Fruit fly (Drosophila melanogaster) whole organism, embryonic: Measurements from ENCODE around the gene CG42232.

Source experiments
- Adf1 ChIP-seq: fragments of 200-800 bp; sonication (Bioruptor generic); IDR thresholded peaks from 2 replicates; pipeline ENCODE4 v1.3.6; 2022; ENCODE audit warnings: missing biosample characterization, missing genetic modification characterization
- Awh ChIP-seq: fragments of 200-800 bp; sonication (Bioruptor generic); IDR thresholded peaks from 2 replicates; pipeline ENCODE4, ENCODE4 v1.3.6; 2022; ENCODE audit warnings: missing biosample characterization, missing genetic modification characterization
- CG10462 ChIP-seq: fragments of 200-800 bp; sonication (Bioruptor generic); optimal IDR thresholded peaks from 2 replicates; lab custom pipeline; 2016; ENCODE audit warnings: missing biosample characterization, missing genetic modification characterization
- CG11504 ChIP-seq: fragments of 200-800 bp; sonication (Bioruptor generic); optimal IDR thresholded peaks from 3 replicates; lab custom pipeline; 2019; ENCODE audit warnings: missing biosample characterization, mild to moderate bottlenecking, missing genetic modification characterization, moderate library complexity
- CG11723 ChIP-seq: fragments of 200-800 bp; sonication (Bioruptor generic); optimal IDR thresholded peaks from 2 replicates; lab custom pipeline; 2017; ENCODE audit warnings: missing biosample characterization, mild to moderate bottlenecking, missing genetic modification characterization
- CG12071 ChIP-seq: fragments of 200-800 bp; sonication (Bioruptor generic); optimal IDR thresholded peaks from 3 replicates; lab custom pipeline; 2018; ENCODE audit warnings: missing biosample characterization, mild to moderate bottlenecking, missing genetic modification characterization
- CG14710 ChIP-seq: fragments of 200-800 bp; sonication (Bioruptor generic); optimal IDR thresholded peaks from 3 replicates; lab custom pipeline; 2019; ENCODE audit warnings: missing biosample characterization, mild to moderate bottlenecking, missing genetic modification characterization, moderate library complexity
- CG1529 ChIP-seq: fragments of 200-800 bp; sonication (Bioruptor generic); optimal IDR thresholded peaks from 3 replicates; lab custom pipeline; 2018; ENCODE audit warnings: missing biosample characterization, missing genetic modification characterization
- CG1792 ChIP-seq: fragments of 200-800 bp; sonication (Bioruptor generic); optimal IDR thresholded peaks from 2 replicates; lab custom pipeline; 2016; ENCODE audit warnings: missing biosample characterization, missing genetic modification characterization
- CG18619 ChIP-seq: fragments of 200-800 bp; sonication (Bioruptor generic); optimal IDR thresholded peaks from 3 replicates; lab custom pipeline; 2017; ENCODE audit warnings: missing biosample characterization, mild to moderate bottlenecking, missing genetic modification characterization
- CG2129 ChIP-seq: fragments of 200-800 bp; sonication (Bioruptor generic); IDR thresholded peaks from 2 replicates; pipeline ENCODE4 v1.3.6; 2022; ENCODE audit warnings: missing biosample characterization, missing genetic modification characterization; ENCODE audit not compliant: partially characterized antibody
- CG31365 ChIP-seq: fragments of 200-800 bp; sonication (Bioruptor generic); optimal IDR thresholded peaks from 2 replicates; lab custom pipeline; 2018; ENCODE audit warnings: missing biosample characterization, mild to moderate bottlenecking, missing genetic modification characterization
- CG7963 ChIP-seq: fragments of 200-800 bp; sonication (Bioruptor generic); IDR thresholded peaks from 3 replicates; pipeline ENCODE4 v1.3.6; 2022; ENCODE audit warnings: missing biosample characterization, missing genetic modification characterization; ENCODE audit not compliant: partially characterized antibody
- CG8924 ChIP-seq: fragments of 200-800 bp; optimal IDR thresholded peaks from 3 replicates; lab custom pipeline; 2019; ENCODE audit warnings: missing biosample characterization, mild to moderate bottlenecking, missing genetic modification characterization, moderate library complexity
- CG9437 ChIP-seq: fragments of 200-800 bp; sonication (Bioruptor generic); optimal IDR thresholded peaks from 2 replicates; lab custom pipeline; 2018; ENCODE audit warnings: missing biosample characterization, mild to moderate bottlenecking, missing genetic modification characterization
- CoRest ChIP-seq: fragments of 200-800 bp; sonication (Bioruptor generic); optimal IDR thresholded peaks from 3 replicates; lab custom pipeline; 2018; ENCODE audit warnings: missing biosample characterization, mild to moderate bottlenecking, missing genetic modification characterization, moderate library complexity
- D19A ChIP-seq: fragments of 200-800 bp; optimal IDR thresholded peaks from 3 replicates; lab custom pipeline; 2019; ENCODE audit warnings: missing biosample characterization, mild to moderate bottlenecking, missing genetic modification characterization, moderate library complexity
- D19B ChIP-seq: fragments of 200-800 bp; sonication (Bioruptor generic); optimal IDR thresholded peaks from 2 replicates; lab custom pipeline; 2017; ENCODE audit warnings: missing biosample characterization, mild to moderate bottlenecking, missing genetic modification characterization
- Dad ChIP-seq: fragments of 200-800 bp; sonication (Bioruptor generic); optimal IDR thresholded peaks from 3 replicates; lab custom pipeline; 2016; ENCODE audit warnings: missing biosample characterization, missing genetic modification characterization
- Dfd ChIP-seq, 2 experiments: fragments of >200 bp; optimal IDR thresholded peaks; 2 replicates each; lab custom pipeline; 2017; ENCODE audit warnings: missing biosample characterization in 2 of 2, missing genetic modification characterization in 2 of 2
- Drgx ChIP-seq: fragments of 200-800 bp; sonication (Bioruptor generic); IDR thresholded peaks from 2 replicates; pipeline ENCODE4 v1.3.6; 2022; ENCODE audit warnings: missing biosample characterization, missing genetic modification characterization
- Elba2 ChIP-seq: fragments of 200-800 bp; sonication (Bioruptor generic); optimal IDR thresholded peaks from 3 replicates; lab custom pipeline; 2016; ENCODE audit warnings: missing biosample characterization, missing genetic modification characterization
- Fer3 ChIP-seq: fragments of 200-800 bp; sonication (Bioruptor generic); optimal IDR thresholded peaks from 2 replicates; lab custom pipeline; 2018; ENCODE audit warnings: missing biosample characterization, mild to moderate bottlenecking, missing genetic modification characterization, moderate library complexity
- Hmx ChIP-seq: fragments of 200-800 bp; sonication (Bioruptor generic); optimal IDR thresholded peaks from 2 replicates; lab custom pipeline; 2016; ENCODE audit warnings: missing biosample characterization, missing genetic modification characterization
- Mrtf ChIP-seq: fragments of 200-800 bp; sonication (Bioruptor generic); IDR thresholded peaks from 3 replicates; pipeline ENCODE4 v1.3.6; 2022; ENCODE audit warnings: missing biosample characterization, missing genetic modification characterization
- Myb ChIP-seq: fragments of 200-800 bp; sonication (Bioruptor generic); optimal IDR thresholded peaks from 2 replicates; lab custom pipeline; 2016; ENCODE audit warnings: missing biosample characterization, missing genetic modification characterization
- NC2α ChIP-seq: fragments of 200-800 bp; sonication (Bioruptor generic); optimal IDR thresholded peaks from 2 replicates; lab custom pipeline; 2016; ENCODE audit warnings: missing biosample characterization, missing genetic modification characterization
- NFAT ChIP-seq: fragments of 200-800 bp; sonication (Bioruptor generic); IDR thresholded peaks from 2 replicates; pipeline ENCODE4 v1.3.6; 2022; ENCODE audit warnings: missing biosample characterization, missing genetic modification characterization
- NfI ChIP-seq: fragments of 200-800 bp; sonication (Bioruptor generic); optimal IDR thresholded peaks from 3 replicates; lab custom pipeline; 2018; ENCODE audit warnings: missing biosample characterization, mild to moderate bottlenecking, missing genetic modification characterization, moderate library complexity
- Oaz ChIP-seq: fragments of 200-800 bp; sonication (Bioruptor generic); IDR thresholded peaks from 2 replicates; pipeline ENCODE4 v1.3.6; 2022; ENCODE audit warnings: missing biosample characterization, missing genetic modification characterization
- Ravus ChIP-seq: fragments of 200-800 bp; sonication (Bioruptor generic); IDR thresholded peaks from 2 replicates; pipeline ENCODE4 v1.3.6; 2022; ENCODE audit warnings: missing biosample characterization, missing genetic modification characterization
- Rfx ChIP-seq: fragments of 200-800 bp; sonication (Bioruptor generic); IDR thresholded peaks from 2 replicates; pipeline ENCODE4 v1.3.6; 2022; ENCODE audit warnings: missing biosample characterization, missing genetic modification characterization
- al ChIP-seq: fragments of 200-800 bp; sonication (Bioruptor generic); IDR thresholded peaks from 2 replicates; pipeline ENCODE4 v1.3.6; 2022; ENCODE audit warnings: missing biosample characterization, missing genetic modification characterization
- bigmax ChIP-seq: fragments of 200-800 bp; sonication (Bioruptor generic); optimal IDR thresholded peaks from 2 replicates; lab custom pipeline; 2018; ENCODE audit warnings: missing biosample characterization, mild to moderate bottlenecking, missing genetic modification characterization
- cad ChIP-seq: fragments of >200 bp; optimal IDR thresholded peaks from 2 replicates; lab custom pipeline; 2017; ENCODE audit warnings: missing biosample characterization, missing genetic modification characterization
- cg ChIP-seq: fragments of 200-800 bp; sonication (Bioruptor generic); optimal IDR thresholded peaks from 3 replicates; lab custom pipeline; 2019; ENCODE audit warnings: missing biosample characterization, mild to moderate bottlenecking, missing genetic modification characterization, moderate library complexity
- chif ChIP-seq, 2 experiments: fragments of 200-800 bp; sonication (Bioruptor generic); optimal IDR thresholded peaks; 3 replicates each; lab custom pipeline; 2016; ENCODE audit warnings: missing biosample characterization in 2 of 2, missing genetic modification characterization in 2 of 2
- dimm ChIP-seq: fragments of 200-800 bp; sonication (Bioruptor generic); IDR thresholded peaks from 2 replicates; pipeline ENCODE4 v1.3.6; 2022; ENCODE audit warnings: missing biosample characterization, missing genetic modification characterization
- dmrt99B ChIP-seq: fragments of 200-800 bp; sonication (Bioruptor generic); optimal IDR thresholded peaks from 2 replicates; lab custom pipeline; 2018; ENCODE audit warnings: missing biosample characterization, mild to moderate bottlenecking, missing genetic modification characterization, moderate library complexity
- fd96Cb ChIP-seq: fragments of 200-800 bp; sonication (Bioruptor generic); optimal IDR thresholded peaks from 2 replicates; lab custom pipeline; 2018; ENCODE audit warnings: missing biosample characterization, mild to moderate bottlenecking, missing genetic modification characterization, moderate library complexity
- gce ChIP-seq: fragments of 200-800 bp; sonication (Bioruptor generic); IDR thresholded peaks from 3 replicates; pipeline ENCODE4 v1.3.6; 2022; ENCODE audit warnings: missing biosample characterization, missing genetic modification characterization
- klu ChIP-seq: fragments of 200-800 bp; sonication (Bioruptor generic); IDR thresholded peaks from 2 replicates; pipeline ENCODE4 v1.3.6; 2022; ENCODE audit warnings: missing biosample characterization, missing genetic modification characterization
- oc ChIP-seq: fragments of 200-800 bp; sonication (Bioruptor generic); optimal IDR thresholded peaks from 2 replicates; lab custom pipeline; 2018; ENCODE audit warnings: missing biosample characterization, mild to moderate bottlenecking, missing genetic modification characterization, moderate library complexity
- pfk ChIP-seq: fragments of 200-800 bp; sonication (Bioruptor generic); optimal IDR thresholded peaks from 2 replicates; lab custom pipeline; 2018; ENCODE audit warnings: missing biosample characterization, mild to moderate bottlenecking, missing genetic modification characterization, moderate library complexity
- row ChIP-seq: fragments of 200-800 bp; sonication (Bioruptor generic); IDR thresholded peaks from 3 replicates; pipeline ENCODE4 v1.3.6; 2022; ENCODE audit warnings: missing biosample characterization, missing genetic modification characterization
- salm ChIP-seq: fragments of 200-800 bp; sonication (Bioruptor generic); optimal IDR thresholded peaks from 2 replicates; lab custom pipeline; 2018; ENCODE audit warnings: missing biosample characterization, mild to moderate bottlenecking, missing genetic modification characterization
- so ChIP-seq: fragments of 200-800 bp; sonication (Bioruptor generic); IDR thresholded peaks from 3 replicates; pipeline ENCODE4 v1.3.6; 2022; ENCODE audit warnings: missing biosample characterization, missing genetic modification characterization
- tio ChIP-seq: fragments of 200-800 bp; sonication (Bioruptor generic); optimal IDR thresholded peaks from 2 replicates; lab custom pipeline; 2017; ENCODE audit warnings: missing biosample characterization, missing genetic modification characterization, inconsistent platforms
- tx ChIP-seq: fragments of 200-800 bp; sonication (Bioruptor generic); optimal IDR thresholded peaks from 2 replicates; lab custom pipeline; 2016; ENCODE audit warnings: missing biosample characterization, missing genetic modification characterization
- usp ChIP-seq: fragments of >200 bp; optimal IDR thresholded peaks from 2 replicates; lab custom pipeline; 2017; ENCODE audit warnings: missing biosample characterization, missing genetic modification characterization
- vfl ChIP-seq: fragments of 200-800 bp; sonication (Bioruptor generic); optimal IDR thresholded peaks from 2 replicates; lab custom pipeline; 2016; ENCODE audit warnings: missing biosample characterization, missing genetic modification characterization
- zfh2 ChIP-seq: fragments of 200-800 bp; sonication (Bioruptor generic); optimal IDR thresholded peaks from 2 replicates; lab custom pipeline; 2016; ENCODE audit warnings: missing biosample characterization, missing genetic modification characterization

Gene CG42232

dm6 chr3R:16497379-16497778 lies 27.9 kb upstream of the CG42232 start (continued):
- TF ChIP-seq salm (tag; lab: Kevin White, UChicago) (peak; percentile 62), Hmx (no peak), Fer3 (tag; lab: Kevin White, UChicago) (peak; percentile 87), Rfx (GFP tag; lab: Robert Waterston, UW) (peak; percentile 96), pfk (no peak), CG18619 (peak; percentile 75), Oaz (GFP tag; lab: Robert Waterston, UW) (peak; percentile 62; the same call in 1 of the 2 replicates), so (GFP tag; lab: Robert Waterston, UW) (peak; percentile 78), dimm (GFP tag; lab: Robert Waterston, UW) (peak; percentile 70), CG2129 (GFP tag; lab: Robert Waterston, UW) (no peak), D19B (GFP tag; lab: Kevin White, UChicago) (peak; percentile 62), usp (GFP tag; lab: Kevin White, UChicago) (no peak), gce (GFP tag; lab: Robert Waterston, UW) (peak; percentile 76; the same call in 2 of the 3 replicates), tio (peak; percentile 68), fd96Cb (tag; lab: Kevin White, UChicago) (peak; percentile 83), vfl (peak; percentile 45), NC2α (peak; percentile 13), dmrt99B (tag; lab: Kevin White, UChicago) (peak; percentile 83), zfh2 (GFP tag; lab: Kevin White, UChicago) (peak; percentile 48), Elba2 (GFP tag; lab: Kevin White, UChicago) (peak; percentile 73), CG14710 (peak; percentile 80), Dfd (GFP tag; optimal IDR thresholded peaks at IDR 0.05; lab: Kevin White, UChicago) (no peak), row (GFP tag; lab: Robert Waterston, UW) (peak; percentile 70), chif (GFP tag; optimal IDR thresholded peaks at IDR 0.05; lab: Kevin White, UChicago) (peak; percentile 50 to 78), D19A (tag; lab: Kevin White, UChicago) (peak; percentile 79), Adf1 (GFP tag; lab: Robert Waterston, UW) (no peak), CG12071 (GFP tag; lab: Kevin White, UChicago) (peak; percentile 50), NfI (peak; percentile 90), Dad (GFP tag; lab: Kevin White, UChicago) (peak; percentile 47), klu (GFP tag; lab: Robert Waterston, UW) (peak; percentile 48; the same call in 1 of the 2 replicates), CG1792 (GFP tag; lab: Kevin White, UChicago) (peak; percentile 36), cg (GFP tag; lab: Kevin White, UChicago) (no peak), cad (no peak), Mrtf (GFP tag; lab: Robert Waterston, UW) (peak; percentile 91), CG11723 (GFP tag; lab: Kevin White, UChicago) (peak; percentile 59), CG10462 (GFP tag; lab: Kevin White, UChicago) (peak; percentile 66), NFAT (peak; percentile 88), oc (peak; percentile 73), CG31365 (tag; lab: Kevin White, UChicago) (peak; percentile 67), Ravus (peak; percentile 52), Drgx (GFP tag; lab: Robert Waterston, UW) (peak; percentile 81), CG1529 (peak; percentile 58), al (GFP tag; lab: Robert Waterston, UW) (peak; percentile 71), bigmax (GFP tag; lab: Kevin White, UChicago) (no peak), tx (GFP tag; lab: Kevin White, UChicago) (peak; percentile 47), Awh (GFP tag; lab: Robert Waterston, UW) (peak; percentile 83), CoRest (tag; lab: Kevin White, UChicago) (peak; percentile 82), CG11504 (tag; lab: Kevin White, UChicago) (peak; percentile 86), Myb (peak; percentile 46), CG7963 (GFP tag; lab: Robert Waterston, UW) (no peak), CG9437 (GFP tag; lab: Kevin White, UChicago) (peak; percentile 68), CG8924 (tag; lab: Kevin White, UChicago) (peak; percentile 79)
